Fruit fly (Drosophila melanogaster) whole organism, embryonic: ENCODE data around the gene Nak.
A peak's percentile ranks its signal among the peaks of the same experiment; 100 is the strongest.

ENCODE experiments used
- Adf1 ChIP-seq: fragments of 200-800 bp; sonication (Bioruptor generic); IDR thresholded peaks from 2 replicates; pipeline ENCODE4 v1.3.6; 2022; ENCODE audit warnings: missing biosample characterization, missing genetic modification characterization
- Aef1 ChIP-seq: fragments of 200-800 bp; sonication (Bioruptor generic); IDR thresholded peaks from 3 replicates; pipeline ENCODE4 v1.3.6; 2022; ENCODE audit warnings: missing biosample characterization, missing genetic modification characterization
- CG10431 ChIP-seq: fragments of 200-800 bp; sonication (Bioruptor generic); optimal IDR thresholded peaks from 3 replicates; lab custom pipeline; 2018; ENCODE audit warnings: missing biosample characterization, mild to moderate bottlenecking, missing genetic modification characterization
- CG12155 ChIP-seq: fragments of 200-800 bp; sonication (Bioruptor generic); optimal IDR thresholded peaks from 3 replicates; lab custom pipeline; 2016; ENCODE audit warnings: missing biosample characterization, missing genetic modification characterization
- CG13123 ChIP-seq: fragments of 200-800 bp; sonication (Bioruptor generic); optimal IDR thresholded peaks from 2 replicates; lab custom pipeline; 2016; ENCODE audit warnings: missing biosample characterization, missing genetic modification characterization
- CG14667 ChIP-seq: fragments of 200-800 bp; sonication (Bioruptor generic); IDR thresholded peaks from 2 replicates; pipeline ENCODE4 v1.3.6; 2022; ENCODE audit warnings: missing biosample characterization, missing genetic modification characterization
- CG1603 ChIP-seq: fragments of 200-800 bp; sonication (Bioruptor generic); optimal IDR thresholded peaks from 2 replicates; lab custom pipeline; 2019; ENCODE audit warnings: missing biosample characterization, mild to moderate bottlenecking, missing genetic modification characterization, moderate library complexity
- CG1792 ChIP-seq: fragments of 200-800 bp; sonication (Bioruptor generic); optimal IDR thresholded peaks from 2 replicates; lab custom pipeline; 2016; ENCODE audit warnings: missing biosample characterization, missing genetic modification characterization
- CG2120 ChIP-seq: fragments of 200-800 bp; sonication (Bioruptor generic); optimal IDR thresholded peaks from 3 replicates; lab custom pipeline; 2016; ENCODE audit warnings: missing biosample characterization, missing genetic modification characterization
- CG42726 ChIP-seq: fragments of 200-800 bp; sonication (Bioruptor generic); IDR thresholded peaks from 2 replicates; pipeline ENCODE4 v1.3.6; 2022; ENCODE audit warnings: missing biosample characterization, missing genetic modification characterization; ENCODE audit not compliant: partially characterized antibody
- CG4328 ChIP-seq: fragments of 200-800 bp; sonication (Bioruptor generic); optimal IDR thresholded peaks from 3 replicates; lab custom pipeline; 2017; ENCODE audit warnings: missing biosample characterization, missing genetic modification reagents, missing genetic modification characterization
- CG6689 ChIP-seq: fragments of 200-800 bp; sonication (Bioruptor generic); IDR thresholded peaks from 2 replicates; pipeline ENCODE4 v1.3.6; 2022; ENCODE audit warnings: missing biosample characterization, missing genetic modification characterization
- CG7556 ChIP-seq: fragments of 200-800 bp; sonication (Bioruptor generic); optimal IDR thresholded peaks from 2 replicates; lab custom pipeline; 2017; ENCODE audit warnings: missing biosample characterization, mild to moderate bottlenecking, missing genetic modification characterization
- CG8924 ChIP-seq: fragments of 200-800 bp; optimal IDR thresholded peaks from 3 replicates; lab custom pipeline; 2019; ENCODE audit warnings: missing biosample characterization, mild to moderate bottlenecking, missing genetic modification characterization, moderate library complexity
- CG9797 ChIP-seq: fragments of 200-800 bp; sonication (Bioruptor generic); optimal IDR thresholded peaks from 3 replicates; lab custom pipeline; 2018; ENCODE audit warnings: missing biosample characterization, mild to moderate bottlenecking, missing genetic modification characterization
- Dek ChIP-seq: fragments of 200-800 bp; sonication (Bioruptor generic); optimal IDR thresholded peaks from 3 replicates; lab custom pipeline; 2019; ENCODE audit warnings: missing biosample characterization, mild to moderate bottlenecking, missing genetic modification characterization, moderate library complexity
- Dip3 ChIP-seq: fragments of 200-800 bp; sonication (Bioruptor generic); optimal IDR thresholded peaks from 3 replicates; lab custom pipeline; 2016; ENCODE audit warnings: missing biosample characterization, missing genetic modification characterization
- Elba2 ChIP-seq: fragments of 200-800 bp; sonication (Bioruptor generic); optimal IDR thresholded peaks from 3 replicates; lab custom pipeline; 2016; ENCODE audit warnings: missing biosample characterization, missing genetic modification characterization
- Fer2 ChIP-seq: fragments of 200-800 bp; sonication (Bioruptor generic); optimal IDR thresholded peaks from 2 replicates; lab custom pipeline; 2018; ENCODE audit warnings: missing biosample characterization, mild to moderate bottlenecking, missing genetic modification characterization, moderate library complexity
- Gsc ChIP-seq: fragments of 200-800 bp; sonication (Bioruptor generic); IDR thresholded peaks from 2 replicates; pipeline ENCODE4 v1.3.6; 2022; ENCODE audit warnings: missing biosample characterization, missing genetic modification characterization
- Meics ChIP-seq: fragments of 200-800 bp; sonication (Bioruptor generic); optimal IDR thresholded peaks from 2 replicates; lab custom pipeline; 2017; ENCODE audit warnings: missing biosample characterization, mild to moderate bottlenecking, missing genetic modification characterization
- Poxn ChIP-seq: fragments of 200-800 bp; sonication (Bioruptor generic); IDR thresholded peaks from 2 replicates; pipeline ENCODE4 v1.3.6; 2022; ENCODE audit warnings: missing biosample characterization, missing genetic modification characterization
- Scr ChIP-seq: fragments of 200-800 bp; sonication (Bioruptor generic); IDR thresholded peaks from 2 replicates; pipeline ENCODE4 v1.3.6; 2022; ENCODE audit warnings: missing biosample characterization, missing genetic modification characterization; ENCODE audit not compliant: partially characterized antibody
- Six4 ChIP-seq: fragments of 200-800 bp; sonication (Bioruptor generic); optimal IDR thresholded peaks from 2 replicates; lab custom pipeline; 2016; ENCODE audit warnings: missing biosample characterization, missing genetic modification characterization
- Sox100B ChIP-seq: fragments of 200-800 bp; sonication (Bioruptor generic); optimal IDR thresholded peaks from 3 replicates; lab custom pipeline; 2018; ENCODE audit warnings: missing biosample characterization, mild to moderate bottlenecking, missing genetic modification characterization
- Ssrp ChIP-seq: fragments of 200-800 bp; sonication (Bioruptor generic); optimal IDR thresholded peaks from 2 replicates; lab custom pipeline; 2018; ENCODE audit warnings: missing biosample characterization, mild to moderate bottlenecking, missing genetic modification characterization, moderate library complexity
- abd-A ChIP-seq: fragments of 200-800 bp; sonication (Bioruptor generic); optimal IDR thresholded peaks from 3 replicates; lab custom pipeline; 2019; ENCODE audit warnings: missing biosample characterization, mild to moderate bottlenecking, missing genetic modification characterization, moderate library complexity
- ac ChIP-seq: fragments of 200-800 bp; sonication (Bioruptor generic); optimal IDR thresholded peaks from 3 replicates; lab custom pipeline; 2017; ENCODE audit warnings: missing biosample characterization, mild to moderate bottlenecking, missing genetic modification characterization
- bsh ChIP-seq, 2 experiments: fragments of 200-800 bp; sonication (Bioruptor generic); optimal IDR thresholded peaks; 2 replicates each; lab custom pipeline; 2017 to 2018; ENCODE audit warnings: mild to moderate bottlenecking in 2 of 2, missing biosample characterization in 2 of 2, missing genetic modification characterization in 2 of 2, moderate library complexity in 1 of 2
- da ChIP-seq: fragments of 200-800 bp; sonication (Bioruptor generic); optimal IDR thresholded peaks from 2 replicates; lab custom pipeline; 2016; ENCODE audit warnings: missing biosample characterization, missing genetic modification characterization
- ewg ChIP-seq: fragments of 200-800 bp; sonication (Bioruptor generic); optimal IDR thresholded peaks from 3 replicates; lab custom pipeline; 2017; ENCODE audit warnings: mild to moderate bottlenecking, missing biosample characterization, missing genetic modification reagents, missing genetic modification characterization
- gsb-n ChIP-seq: fragments of 200-800 bp; sonication (Bioruptor generic); optimal IDR thresholded peaks from 3 replicates; lab custom pipeline; 2018; ENCODE audit warnings: missing biosample characterization, mild to moderate bottlenecking, missing genetic modification characterization
- hb ChIP-seq: fragments of 200-800 bp; sonication (Bioruptor generic); IDR thresholded peaks from 3 replicates; pipeline ENCODE4 v1.3.6; 2022; ENCODE audit warnings: missing biosample characterization, missing genetic modification characterization; ENCODE audit not compliant: partially characterized antibody
- hth ChIP-seq: fragments of >200 bp; optimal IDR thresholded peaks from 2 replicates; lab custom pipeline; 2017; ENCODE audit warnings: inconsistent platforms
- lbe ChIP-seq: fragments of 200-800 bp; sonication (Bioruptor generic); optimal IDR thresholded peaks from 2 replicates; lab custom pipeline; 2016; ENCODE audit warnings: missing biosample characterization, mild to moderate bottlenecking, missing genetic modification characterization
- maf-S ChIP-seq: fragments of 200-800 bp; sonication (Bioruptor generic); optimal IDR thresholded peaks from 2 replicates; lab custom pipeline; 2016; ENCODE audit warnings: missing biosample characterization, missing genetic modification characterization
- nmo ChIP-seq: fragments of 200-800 bp; sonication (Bioruptor generic); optimal IDR thresholded peaks from 2 replicates; lab custom pipeline; 2018; ENCODE audit warnings: missing biosample characterization, mild to moderate bottlenecking, missing genetic modification characterization, moderate library complexity
- nom ChIP-seq: fragments of 200-800 bp; sonication (Bioruptor generic); optimal IDR thresholded peaks from 2 replicates; lab custom pipeline; 2017; ENCODE audit warnings: missing biosample characterization, missing genetic modification characterization, mild to moderate bottlenecking, moderate library complexity, missing genetic modification reagents
- org-1 ChIP-seq: fragments of 200-800 bp; sonication (Bioruptor generic); optimal IDR thresholded peaks from 2 replicates; lab custom pipeline; 2017; ENCODE audit warnings: missing biosample characterization, missing genetic modification characterization
- otp ChIP-seq: fragments of 200-800 bp; sonication (Bioruptor generic); IDR thresholded peaks from 3 replicates; pipeline ENCODE4, ENCODE4 v1.3.6; 2022; ENCODE audit warnings: missing biosample characterization, missing genetic modification characterization
- pho ChIP-seq: fragments of 200-800 bp; sonication (Bioruptor generic); optimal IDR thresholded peaks from 2 replicates; lab custom pipeline; 2016; ENCODE audit warnings: missing biosample characterization, missing genetic modification characterization
- phol ChIP-seq: fragments of 200-800 bp; sonication (Bioruptor generic); optimal IDR thresholded peaks from 3 replicates; lab custom pipeline; 2018; ENCODE audit warnings: missing biosample characterization, mild to moderate bottlenecking, missing genetic modification characterization, moderate library complexity
- sd ChIP-seq: fragments of 200-800 bp; sonication (Bioruptor generic); optimal IDR thresholded peaks from 3 replicates; lab custom pipeline; 2018; ENCODE audit warnings: missing biosample characterization, mild to moderate bottlenecking, missing genetic modification characterization, moderate library complexity
- slou ChIP-seq: fragments of 200-800 bp; sonication (Bioruptor generic); optimal IDR thresholded peaks from 3 replicates; lab custom pipeline; 2016; ENCODE audit warnings: missing biosample characterization, missing genetic modification characterization
- sob ChIP-seq: fragments of 200-800 bp; sonication (Bioruptor generic); IDR thresholded peaks from 2 replicates; pipeline ENCODE4 v1.3.6; 2022; ENCODE audit warnings: missing biosample characterization, missing genetic modification characterization
- tgo ChIP-seq: fragments of 200-800 bp; sonication (Bioruptor generic); IDR thresholded peaks from 3 replicates; pipeline ENCODE4 v1.3.6; 2022; ENCODE audit warnings: missing biosample characterization, missing genetic modification characterization
- trh ChIP-seq: fragments of 200-800 bp; sonication (Bioruptor generic); optimal IDR thresholded peaks from 2 replicates; lab custom pipeline; 2016; ENCODE audit warnings: missing biosample characterization, missing genetic modification characterization
- vfl ChIP-seq: fragments of 200-800 bp; sonication (Bioruptor generic); optimal IDR thresholded peaks from 2 replicates; lab custom pipeline; 2016; ENCODE audit warnings: missing biosample characterization, missing genetic modification characterization
- wor ChIP-seq: fragments of 200-800 bp; sonication (Bioruptor generic); IDR thresholded peaks from 2 replicates; pipeline ENCODE4 v1.3.6; 2022; ENCODE audit warnings: missing biosample characterization, missing genetic modification characterization
- z ChIP-seq: fragments of 200-800 bp; sonication (Bioruptor generic); IDR thresholded peaks from 3 replicates; pipeline ENCODE4 v1.3.6; 2022; ENCODE audit warnings: missing biosample characterization, missing genetic modification characterization

Gene Nak

DNA sequence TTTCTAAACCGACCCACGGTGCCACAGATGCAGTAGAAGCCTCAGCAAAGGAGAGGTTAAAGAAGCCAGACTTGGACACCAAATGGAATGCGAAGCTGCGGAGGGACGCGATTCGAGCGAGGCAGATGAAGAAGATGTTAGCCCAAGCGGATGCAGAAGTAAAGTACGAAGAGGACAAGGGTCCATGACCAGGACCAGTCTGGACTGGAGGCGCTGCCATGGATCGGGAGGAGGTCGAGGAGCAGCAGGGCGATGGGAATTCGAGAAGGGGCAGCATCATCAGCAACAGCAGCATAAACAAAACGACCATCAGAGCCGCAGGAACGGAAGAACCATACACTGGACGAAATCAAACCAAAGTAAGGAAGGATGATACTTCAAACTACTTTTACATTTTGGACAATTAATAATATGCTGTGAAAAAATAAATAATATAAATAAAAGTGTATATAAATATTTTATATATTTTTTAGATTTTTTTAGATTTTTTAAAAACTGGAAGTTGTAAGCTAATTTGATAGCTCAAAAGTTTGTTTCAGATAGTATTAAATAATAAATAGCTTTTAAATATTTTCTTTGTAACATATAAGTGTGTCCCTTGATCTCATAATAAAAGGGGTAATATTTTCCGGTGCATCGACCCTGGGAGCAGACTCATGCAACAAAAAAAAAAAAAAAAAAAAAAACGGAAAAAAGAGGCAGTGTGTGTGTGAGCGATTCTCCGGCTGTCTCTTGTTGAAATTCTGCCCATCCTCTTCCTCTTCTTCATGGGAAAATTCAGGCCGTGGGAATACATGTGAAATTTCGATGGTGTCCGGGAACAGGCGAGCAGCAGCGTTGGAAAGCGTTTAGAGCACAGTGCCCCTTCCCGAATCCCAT is 21.7 kb downstream of the Nak start (continued):
- no peak for TF ChIP-seq Elba2 (GFP tag; lab: Kevin White, UChicago)
- TF ChIP-seq CG10431 (GFP tag; lab: Kevin White, UChicago), result no peak
- no peak for TF ChIP-seq org-1 (GFP tag; lab: Kevin White, UChicago)
- no peak for TF ChIP-seq pho
- no peak for TF ChIP-seq ac (GFP tag; lab: Kevin White, UChicago)
- no peak for TF ChIP-seq CG42726 (GFP tag; lab: Robert Waterston, UW)
- no peak for TF ChIP-seq da
- peak; percentile 78; the same call in 2 of the 3 replicates for TF ChIP-seq z (GFP tag; lab: Robert Waterston, UW)
- peak; percentile 68 to 92 for TF ChIP-seq bsh (GFP tag; optimal IDR thresholded peaks at IDR 0.05; lab: Kevin White, UChicago)
- TF ChIP-seq Scr (GFP tag; lab: Robert Waterston, UW), result no peak
- no peak for TF ChIP-seq abd-A
- TF ChIP-seq Poxn (GFP tag; lab: Robert Waterston, UW), result no peak
- 0 out of 3 replicates have a peak, but pooled peaks have one; percentile 12 for TF ChIP-seq Aef1 (GFP tag; lab: Robert Waterston, UW)
- peak; percentile 58 for TF ChIP-seq lbe (GFP tag; lab: Kevin White, UChicago)
- no peak for TF ChIP-seq Adf1 (GFP tag; lab: Robert Waterston, UW)
- TF ChIP-seq CG7556 (GFP tag; lab: Kevin White, UChicago), result peak; percentile 21
- TF ChIP-seq CG12155 (GFP tag; lab: Kevin White, UChicago), result no peak
- TF ChIP-seq CG8924 (tag; lab: Kevin White, UChicago), result peak; percentile 49
- no peak for TF ChIP-seq Gsc
- TF ChIP-seq CG14667, result no peak
- TF ChIP-seq Dip3 (GFP tag; lab: Kevin White, UChicago), result no peak
- TF ChIP-seq tgo, result no peak
- TF ChIP-seq gsb-n, result peak; percentile 61
- peak; percentile 48 for TF ChIP-seq nmo (GFP tag; lab: Kevin White, UChicago)
- peak; percentile 78 for TF ChIP-seq nom (GFP tag; lab: Kevin White, UChicago)
- TF ChIP-seq CG9797 (GFP tag; lab: Kevin White, UChicago), result no peak
- TF ChIP-seq Sox100B (GFP tag; lab: Kevin White, UChicago), result peak; percentile 3
- no peak for TF ChIP-seq vfl (GFP tag; lab: Kevin White, UChicago)
- TF ChIP-seq slou (GFP tag; lab: Kevin White, UChicago), result no peak
- TF ChIP-seq Fer2 (tag; lab: Kevin White, UChicago), result no peak
- no peak for TF ChIP-seq sd (tag; lab: Kevin White, UChicago)
- TF ChIP-seq Meics (GFP tag; lab: Kevin White, UChicago), result no peak
- TF ChIP-seq CG1603 (tag; lab: Kevin White, UChicago), result no peak
- TF ChIP-seq ewg (GFP tag; lab: Kevin White, UChicago), result no peak
- no peak for TF ChIP-seq maf-S (GFP tag; lab: Kevin White, UChicago)
- TF ChIP-seq hth (lab: Kevin White, UChicago), result no peak
- TF ChIP-seq CG6689 (GFP tag; lab: Robert Waterston, UW), result no peak; the same call in 1 of the 2 replicates
- TF ChIP-seq phol (tag; lab: Kevin White, UChicago), result peak; percentile 57
- no peak for TF ChIP-seq CG13123 (GFP tag; lab: Kevin White, UChicago)
- TF ChIP-seq CG1792 (GFP tag; lab: Kevin White, UChicago), result no peak
- peak; percentile 9 for TF ChIP-seq Ssrp
- no peak for TF ChIP-seq wor (GFP tag; lab: Robert Waterston, UW)
- TF ChIP-seq otp, result no peak
- TF ChIP-seq hb (GFP tag; lab: Robert Waterston, UW), result no peak
- TF ChIP-seq Six4, result no peak
- TF ChIP-seq Dek (tag; lab: Kevin White, UChicago), result no peak
- TF ChIP-seq CG4328 (GFP tag; lab: Kevin White, UChicago), result no peak
- TF ChIP-seq CG2120 (GFP tag; lab: Kevin White, UChicago), result no peak
- TF ChIP-seq sob (GFP tag; lab: Robert Waterston, UW), result no peak
- no peak for TF ChIP-seq trh (GFP tag; lab: Kevin White, UChicago)
